Worm (Caenorhabditis elegans): ENCODE data around the gene W05B2.2.

DNA sequence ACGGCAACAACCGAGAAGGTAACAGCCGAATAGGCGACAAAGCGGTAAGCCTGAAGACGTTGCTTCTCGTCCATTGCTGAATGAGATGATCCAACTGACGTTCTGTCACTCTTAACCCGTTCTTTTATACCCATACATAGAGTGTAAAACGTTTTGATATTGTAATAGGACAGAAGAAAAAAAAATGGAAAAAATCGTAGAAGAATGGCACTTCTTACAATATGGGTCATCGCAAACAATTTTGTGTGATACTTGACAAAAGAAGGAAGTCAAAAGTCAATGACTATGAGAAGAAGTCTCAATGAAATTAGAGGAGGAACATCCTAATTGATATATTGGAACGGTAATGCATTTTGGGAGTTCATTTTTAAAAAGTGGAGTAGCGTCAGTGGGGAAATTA is 16.2 kb upstream of the W05B2.2 start, which contains the start of gene col-92:
- TF ChIP-seq him-1 (tag; optimal IDR thresholded peaks at IDR 0.05) = no peak
- no peak for TF ChIP-seq W03F9.2 (tag; optimal IDR thresholded peaks at IDR 0.05)
